Fruit fly (Drosophila melanogaster) whole organism, embryonic: ENCODE data around the gene IscU.

Experiments used
- Abd-B ChIP-seq: fragments of 200-800 bp; sonication (Bioruptor generic); optimal IDR thresholded peaks from 2 replicates; lab custom pipeline; 2018; ENCODE audit warnings: missing biosample characterization, mild to moderate bottlenecking, missing genetic modification characterization, moderate library complexity
- Bgb ChIP-seq: fragments of 200-800 bp; sonication (Bioruptor generic); IDR thresholded peaks from 2 replicates; pipeline ENCODE4 v1.3.6; 2022; ENCODE audit warnings: missing biosample characterization, missing genetic modification characterization; ENCODE audit not compliant: partially characterized antibody
- CG14441 ChIP-seq: fragments of 200-800 bp; sonication (Bioruptor generic); IDR thresholded peaks from 2 replicates; pipeline ENCODE4 v1.3.6; 2022; ENCODE audit warnings: missing biosample characterization, missing genetic modification characterization
- CG15479 ChIP-seq: fragments of 200-800 bp; sonication (Bioruptor generic); optimal IDR thresholded peaks from 3 replicates; lab custom pipeline; 2019; ENCODE audit warnings: missing biosample characterization, mild to moderate bottlenecking, missing genetic modification characterization, moderate library complexity
- CG18262 ChIP-seq: fragments of 200-800 bp; optimal IDR thresholded peaks from 3 replicates; lab custom pipeline; 2019; ENCODE audit warnings: missing biosample characterization, mild to moderate bottlenecking, missing genetic modification characterization, moderate library complexity
- CG1832 ChIP-seq: fragments of 200-800 bp; sonication (Bioruptor generic); optimal IDR thresholded peaks from 2 replicates; lab custom pipeline; 2017; ENCODE audit warnings: missing biosample characterization, mild to moderate bottlenecking, missing genetic modification characterization, inconsistent platforms
- CG18599 ChIP-seq: fragments of 200-800 bp; sonication (Bioruptor generic); optimal IDR thresholded peaks from 3 replicates; lab custom pipeline; 2017; ENCODE audit warnings: missing biosample characterization, missing genetic modification characterization, mild to moderate bottlenecking, moderate library complexity, missing genetic modification reagents
- CG2120 ChIP-seq: fragments of 200-800 bp; sonication (Bioruptor generic); optimal IDR thresholded peaks from 3 replicates; lab custom pipeline; 2016; ENCODE audit warnings: missing biosample characterization, missing genetic modification characterization
- CG34376 ChIP-seq: fragments of 200-800 bp; sonication (Bioruptor generic); optimal IDR thresholded peaks from 2 replicates; lab custom pipeline; 2018; ENCODE audit warnings: missing biosample characterization, mild to moderate bottlenecking, missing genetic modification characterization
- CG4424 ChIP-seq: fragments of 200-800 bp; sonication (Bioruptor generic); optimal IDR thresholded peaks from 3 replicates; lab custom pipeline; 2016; ENCODE audit warnings: missing biosample characterization, missing genetic modification characterization
- CG4730 ChIP-seq: fragments of 200-800 bp; sonication (Bioruptor generic); IDR thresholded peaks from 2 replicates; pipeline ENCODE4 v1.3.6; 2022; ENCODE audit warnings: missing biosample characterization, missing genetic modification characterization
- CG6175 ChIP-seq: fragments of 200-800 bp; sonication (Bioruptor generic); IDR thresholded peaks from 3 replicates; pipeline ENCODE4 v1.3.6; 2022; ENCODE audit warnings: missing biosample characterization, missing genetic modification characterization
- CG6254 ChIP-seq: fragments of 200-800 bp; sonication (Bioruptor generic); optimal IDR thresholded peaks from 3 replicates; lab custom pipeline; 2017; ENCODE audit warnings: mild to moderate bottlenecking, missing biosample characterization, missing genetic modification reagents, missing genetic modification characterization
- CG8290 ChIP-seq, 3 experiments: fragments of 200-800 bp; sonication (Bioruptor generic); optimal IDR thresholded peaks; 2 replicates each; lab custom pipeline; 2016 to 2019; ENCODE audit warnings: missing biosample characterization in 3 of 3, missing genetic modification characterization in 3 of 3, mild to moderate bottlenecking in 2 of 3, moderate library complexity in 1 of 3
- CG8359 ChIP-seq: fragments of 200-800 bp; sonication (Bioruptor generic); optimal IDR thresholded peaks from 2 replicates; lab custom pipeline; 2017; ENCODE audit warnings: missing biosample characterization, mild to moderate bottlenecking, missing genetic modification characterization, borderline replicate concordance
- CG8478 ChIP-seq: fragments of >200 bp; optimal IDR thresholded peaks from 2 replicates; lab custom pipeline; 2018
- CG8924 ChIP-seq: fragments of 200-800 bp; optimal IDR thresholded peaks from 3 replicates; lab custom pipeline; 2019; ENCODE audit warnings: missing biosample characterization, mild to moderate bottlenecking, missing genetic modification characterization, moderate library complexity
- CG9437 ChIP-seq: fragments of 200-800 bp; sonication (Bioruptor generic); optimal IDR thresholded peaks from 2 replicates; lab custom pipeline; 2018; ENCODE audit warnings: missing biosample characterization, mild to moderate bottlenecking, missing genetic modification characterization
- CG9817 ChIP-seq: fragments of 200-800 bp; sonication (Bioruptor generic); optimal IDR thresholded peaks from 2 replicates; lab custom pipeline; 2018; ENCODE audit warnings: missing biosample characterization, mild to moderate bottlenecking, missing genetic modification characterization, moderate library complexity
- Hmr ChIP-seq: fragments of 200-800 bp; sonication (Bioruptor generic); optimal IDR thresholded peaks from 3 replicates; lab custom pipeline; 2017; ENCODE audit warnings: mild to moderate bottlenecking, missing biosample characterization, missing genetic modification reagents, missing genetic modification characterization
- Hr3 ChIP-seq: fragments of 200-800 bp; sonication (Bioruptor generic); optimal IDR thresholded peaks from 3 replicates; lab custom pipeline; 2016; ENCODE audit warnings: missing biosample characterization, missing genetic modification characterization
- Hr78 ChIP-seq, 2 experiments: fragments of 200-800 bp in 1 of 2; fragments of >200 bp in 1 of 2; sonication (Bioruptor generic) in 1 of 2; optimal IDR thresholded peaks; 2 replicates each; lab custom pipeline; 2017 to 2019; ENCODE audit warnings: missing biosample characterization in 2 of 2, missing genetic modification characterization in 2 of 2, mild to moderate bottlenecking in 1 of 2, moderate library complexity in 1 of 2
- Jarid2 ChIP-seq: fragments of 200-800 bp; sonication (Bioruptor generic); optimal IDR thresholded peaks from 3 replicates; lab custom pipeline; 2017; ENCODE audit warnings: mild to moderate bottlenecking, missing biosample characterization, missing genetic modification reagents, missing genetic modification characterization
- Lhr ChIP-seq: fragments of 200-800 bp; sonication (Bioruptor generic); optimal IDR thresholded peaks from 3 replicates; lab custom pipeline; 2017; ENCODE audit warnings: mild to moderate bottlenecking, missing biosample characterization, missing genetic modification reagents, missing genetic modification characterization
- amos ChIP-seq: fragments of 200-800 bp; sonication (Bioruptor generic); IDR thresholded peaks from 2 replicates; pipeline ENCODE4 v1.3.6; 2022; ENCODE audit warnings: missing biosample characterization, missing genetic modification characterization; ENCODE audit not compliant: partially characterized antibody
- ara ChIP-seq: fragments of 200-800 bp; sonication (Bioruptor generic); IDR thresholded peaks from 2 replicates; pipeline ENCODE4 v1.3.6; 2022; ENCODE audit warnings: missing biosample characterization, missing genetic modification characterization
- dmrt11E ChIP-seq: fragments of 200-800 bp; sonication (Bioruptor generic); optimal IDR thresholded peaks from 3 replicates; lab custom pipeline; 2018; ENCODE audit warnings: missing biosample characterization, mild to moderate bottlenecking, missing genetic modification characterization, moderate library complexity
- ems ChIP-seq: fragments of 200-800 bp; sonication (Bioruptor generic); optimal IDR thresholded peaks from 3 replicates; lab custom pipeline; 2016; ENCODE audit warnings: missing biosample characterization, missing genetic modification characterization
- fd96Cb ChIP-seq: fragments of 200-800 bp; sonication (Bioruptor generic); optimal IDR thresholded peaks from 2 replicates; lab custom pipeline; 2018; ENCODE audit warnings: missing biosample characterization, mild to moderate bottlenecking, missing genetic modification characterization, moderate library complexity
- ftz-f1 ChIP-seq: fragments of 200-800 bp; sonication (Bioruptor generic); optimal IDR thresholded peaks from 2 replicates; lab custom pipeline; 2016; ENCODE audit warnings: missing biosample characterization, missing genetic modification characterization
- gcm2 ChIP-seq: fragments of 200-800 bp; sonication (Bioruptor generic); optimal IDR thresholded peaks from 2 replicates; lab custom pipeline; 2016; ENCODE audit warnings: missing biosample characterization, missing genetic modification characterization
- grau ChIP-seq: fragments of 200-800 bp; optimal IDR thresholded peaks from 3 replicates; lab custom pipeline; 2019; ENCODE audit warnings: missing biosample characterization, mild to moderate bottlenecking, missing genetic modification characterization, moderate library complexity
- gt ChIP-seq: fragments of 200-800 bp; sonication (Bioruptor generic); IDR thresholded peaks from 2 replicates; pipeline ENCODE4 v1.3.6; 2022; ENCODE audit warnings: missing biosample characterization, missing genetic modification characterization
- kni ChIP-seq: fragments of 200-800 bp; sonication (Bioruptor generic); optimal IDR thresholded peaks from 3 replicates; lab custom pipeline; 2017; ENCODE audit warnings: mild to moderate bottlenecking, missing biosample characterization, missing genetic modification reagents, missing genetic modification characterization
- lmd ChIP-seq: fragments of 200-800 bp; sonication (Bioruptor generic); IDR thresholded peaks from 2 replicates; pipeline ENCODE4 v1.3.6; 2022; ENCODE audit warnings: missing biosample characterization, missing genetic modification characterization
- luna ChIP-seq: fragments of 200-800 bp; sonication (Bioruptor generic); optimal IDR thresholded peaks from 2 replicates; lab custom pipeline; 2016; ENCODE audit warnings: missing biosample characterization, missing genetic modification characterization
- nerfin-2 ChIP-seq: fragments of 200-800 bp; sonication (Bioruptor generic); IDR thresholded peaks from 2 replicates; pipeline ENCODE4 v1.3.6; 2022; ENCODE audit warnings: missing biosample characterization, missing genetic modification characterization; ENCODE audit not compliant: partially characterized antibody
- nmo ChIP-seq: fragments of 200-800 bp; sonication (Bioruptor generic); optimal IDR thresholded peaks from 2 replicates; lab custom pipeline; 2018; ENCODE audit warnings: missing biosample characterization, mild to moderate bottlenecking, missing genetic modification characterization, moderate library complexity
- nom ChIP-seq: fragments of 200-800 bp; sonication (Bioruptor generic); optimal IDR thresholded peaks from 2 replicates; lab custom pipeline; 2017; ENCODE audit warnings: missing biosample characterization, missing genetic modification characterization, mild to moderate bottlenecking, moderate library complexity, missing genetic modification reagents
- pan ChIP-seq, 4 experiments: fragments of >200 bp in 3 of 4; fragments of 200-800 bp in 1 of 4; sonication (Bioruptor generic) in 1 of 4; optimal IDR thresholded peaks in 3 of 4; IDR thresholded peaks in 1 of 4; 2 replicates each; pipeline versions ENCODE4 v1.3.6 to Lab custom; 2017 to 2022; ENCODE audit warnings: missing biosample characterization in 2 of 4, missing genetic modification characterization in 2 of 4, mixed read lengths in 1 of 4
- pho ChIP-seq: fragments of 200-800 bp; sonication (Bioruptor generic); optimal IDR thresholded peaks from 2 replicates; lab custom pipeline; 2016; ENCODE audit warnings: missing biosample characterization, missing genetic modification characterization
- psq ChIP-seq: fragments of 200-800 bp; sonication (Bioruptor generic); optimal IDR thresholded peaks from 2 replicates; lab custom pipeline; 2017; ENCODE audit warnings: missing biosample characterization, missing genetic modification characterization
- sisA ChIP-seq: fragments of 200-800 bp; sonication (Bioruptor generic); IDR thresholded peaks from 2 replicates; pipeline ENCODE4 v1.3.6; 2022; ENCODE audit warnings: missing biosample characterization, missing genetic modification characterization
- so ChIP-seq: fragments of 200-800 bp; sonication (Bioruptor generic); IDR thresholded peaks from 3 replicates; pipeline ENCODE4 v1.3.6; 2022; ENCODE audit warnings: missing biosample characterization, missing genetic modification characterization
- unpg ChIP-seq: fragments of 200-800 bp; sonication (Bioruptor generic); optimal IDR thresholded peaks from 3 replicates; lab custom pipeline; 2018; ENCODE audit warnings: missing biosample characterization, mild to moderate bottlenecking, missing genetic modification characterization, moderate library complexity
- vvl ChIP-seq: fragments of 200-800 bp; sonication (Bioruptor generic); IDR thresholded peaks from 2 replicates; pipeline ENCODE4 v1.3.6; 2022; ENCODE audit warnings: missing biosample characterization, missing genetic modification characterization

Gene IscU

DNA sequence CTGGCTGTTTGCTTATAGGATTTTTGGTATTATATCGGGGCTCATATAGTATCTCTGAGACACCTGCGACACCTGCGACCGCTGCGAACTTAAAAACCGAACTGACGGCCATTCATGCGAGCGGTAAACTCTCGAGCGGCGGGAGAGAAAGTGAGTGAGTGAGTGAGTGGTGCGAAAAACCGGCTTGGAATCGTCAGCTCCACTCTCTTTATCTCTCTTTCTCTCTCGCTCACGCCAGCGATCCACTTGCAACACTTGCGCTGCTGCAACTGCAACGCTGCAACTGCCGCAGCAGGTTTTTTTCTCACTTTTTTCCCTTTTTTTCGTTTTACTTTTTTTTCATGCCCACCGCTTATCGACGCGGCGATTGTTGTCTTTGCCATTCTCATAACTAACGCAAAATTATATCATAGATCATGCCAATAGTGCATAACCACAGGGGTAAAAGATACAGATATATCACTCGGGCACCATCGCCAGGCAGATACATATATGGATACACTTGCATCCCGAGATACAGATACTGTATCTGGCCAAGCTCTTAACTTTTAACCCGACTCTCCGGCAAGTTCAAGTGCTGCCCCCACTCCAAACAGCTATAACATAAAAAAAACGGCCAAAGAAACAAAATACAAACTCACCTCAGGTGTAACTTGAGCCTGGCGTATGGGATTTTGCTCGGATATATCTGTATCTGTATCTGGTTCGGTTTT is 31.4 kb downstream of the IscU start (continued):
- no peak for TF ChIP-seq Bgb (GFP tag; lab: Robert Waterston, UW)
- TF ChIP-seq nom (GFP tag; lab: Kevin White, UChicago): peak; percentile 94
- no peak for TF ChIP-seq CG8478 (lab: Kevin White, UChicago)
- TF ChIP-seq Abd-B (GFP tag; lab: Kevin White, UChicago): no peak
- TF ChIP-seq vvl (GFP tag; lab: Robert Waterston, UW): peak; percentile 19; the same call in 1 of the 2 replicates
- no peak for TF ChIP-seq CG14441 (GFP tag; lab: Robert Waterston, UW)
- TF ChIP-seq CG9817 (tag; lab: Kevin White, UChicago): no peak
- TF ChIP-seq luna (GFP tag; lab: Kevin White, UChicago): no peak
- TF ChIP-seq Hmr (GFP tag; lab: Kevin White, UChicago): no peak
- TF ChIP-seq psq: no peak
- no peak for TF ChIP-seq grau
- TF ChIP-seq ems (GFP tag; lab: Kevin White, UChicago): no peak
- peak; percentile 54 for TF ChIP-seq CG1832 (GFP tag; lab: Kevin White, UChicago)
- TF ChIP-seq kni (GFP tag; lab: Kevin White, UChicago): peak; percentile 50
- TF ChIP-seq CG9437: no peak
- no peak for TF ChIP-seq CG8924 (tag; lab: Kevin White, UChicago)
- TF ChIP-seq ara (GFP tag; lab: Robert Waterston, UW): no peak

DNA sequence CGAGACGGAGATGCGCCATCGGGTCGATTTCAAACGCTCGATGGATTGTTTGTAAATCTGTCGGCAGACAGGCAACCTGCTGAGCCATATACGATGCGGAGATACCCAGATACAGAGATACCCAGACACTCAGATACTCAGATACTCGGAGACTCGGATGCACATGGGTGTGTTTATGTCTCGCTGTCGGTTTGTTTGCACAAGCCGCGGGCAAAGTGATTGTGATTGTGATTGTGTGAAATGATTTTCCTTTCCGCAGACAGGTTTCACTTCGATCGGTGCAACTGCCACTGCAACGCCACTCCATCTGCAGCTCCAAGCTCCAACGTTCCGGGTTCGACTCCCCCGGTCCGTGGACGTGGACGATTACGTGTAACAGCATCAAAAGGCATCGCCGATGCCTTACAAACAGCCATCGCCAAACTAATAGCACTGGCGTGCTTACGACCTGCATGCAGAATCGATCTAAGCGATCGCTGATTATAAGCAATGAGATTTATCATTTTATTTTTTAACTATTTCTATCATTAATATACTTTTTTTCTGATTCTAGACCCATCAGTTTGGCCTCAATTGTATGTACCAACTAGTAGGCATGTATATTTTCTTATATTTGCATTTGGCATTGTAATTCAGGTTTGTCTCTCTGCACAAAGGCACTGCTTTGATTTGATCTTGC is 35.1 kb downstream of the IscU start:
- TF ChIP-seq nerfin-2: no peak
- peak; percentile 58 for TF ChIP-seq CG6254 (GFP tag; lab: Kevin White, UChicago)
- TF ChIP-seq Hr3 (GFP tag; lab: Kevin White, UChicago): peak; percentile 34
- no peak for TF ChIP-seq CG6175
- no peak for TF ChIP-seq CG34376
- TF ChIP-seq CG4730 (GFP tag; lab: Robert Waterston, UW): peak; percentile 59; the same call in 1 of the 2 replicates
- TF ChIP-seq pho (GFP tag; lab: Kevin White, UChicago): no peak
- TF ChIP-seq pan (optimal IDR thresholded peaks at IDR 0.05; lab: Kevin White, UChicago): no peak
- peak in 1 of 2 experiments; percentile 88 for TF ChIP-seq pan (GFP tag; optimal IDR thresholded peaks at IDR 0.05 in 1 of 2, IDR thresholded peaks at IDR 0.05 in 1 of 2)
- TF ChIP-seq nmo (GFP tag; lab: Kevin White, UChicago): peak; percentile 61
- no peak for TF ChIP-seq amos
- TF ChIP-seq Jarid2 (GFP tag; lab: Kevin White, UChicago): peak; percentile 2
- TF ChIP-seq so (GFP tag; lab: Robert Waterston, UW): peak; percentile 81
- peak; percentile 69 for TF ChIP-seq CG18262 (tag; lab: Kevin White, UChicago)
- peak; percentile 63 for TF ChIP-seq unpg (GFP tag; lab: Kevin White, UChicago)
- TF ChIP-seq Lhr (GFP tag; lab: Kevin White, UChicago): no peak
- peak; percentile 25 for TF ChIP-seq gcm2 (GFP tag; lab: Kevin White, UChicago)
- peak; percentile 56 for TF ChIP-seq fd96Cb
- peak; percentile 13 for TF ChIP-seq CG18599 (GFP tag; lab: Kevin White, UChicago)
- TF ChIP-seq Hr78 (GFP tag; optimal IDR thresholded peaks at IDR 0.05; lab: Kevin White, UChicago): no peak
- TF ChIP-seq ftz-f1 (GFP tag; lab: Kevin White, UChicago): no peak
- no peak for TF ChIP-seq CG15479
- peak; percentile 56 for TF ChIP-seq sisA (GFP tag; lab: Robert Waterston, UW)
- TF ChIP-seq CG8359: no peak
- no peak for TF ChIP-seq dmrt11E (tag; lab: Kevin White, UChicago)
- no peak for TF ChIP-seq gt (GFP tag; lab: Robert Waterston, UW)
- TF ChIP-seq CG8290 (GFP tag; optimal IDR thresholded peaks at IDR 0.05; lab: Kevin White, UChicago): no peak
- TF ChIP-seq CG8290 (tag; optimal IDR thresholded peaks at IDR 0.05; lab: Kevin White, UChicago): no peak
- peak; percentile 50 for TF ChIP-seq CG4424 (GFP tag; lab: Kevin White, UChicago)
- TF ChIP-seq CG2120 (GFP tag; lab: Kevin White, UChicago): no peak
- peak; percentile 71 for TF ChIP-seq lmd (GFP tag; lab: Robert Waterston, UW)
